Worm (Caenorhabditis elegans) whole organism, early embryonic: ENCODE results near the gene M02B1.4.
A peak's percentile ranks its signal among the peaks of the same experiment; 100 is the strongest.

Source experiments
- B0310.2 ChIP-seq: sonication (generic microtip); optimal IDR thresholded peaks from 2 replicates; lab custom pipeline; 2016; ENCODE audit warnings: mild to moderate bottlenecking, missing genetic modification characterization, missing compliant biosample characterization
- F13C5.2 ChIP-seq: sonication (generic microtip); optimal IDR thresholded peaks from 2 replicates; lab custom pipeline; 2017; ENCODE audit warnings: mild to moderate bottlenecking, missing genetic modification characterization, inconsistent platforms, missing compliant biosample characterization
- aly-1 ChIP-seq: sonication (generic microtip); optimal IDR thresholded peaks from 2 replicates; lab custom pipeline; 2016; ENCODE audit warnings: missing genetic modification characterization, missing compliant biosample characterization
- ama-1 ChIP-seq: fragments of 150-350 bp; optimal IDR thresholded peaks from 2 replicates; lab custom pipeline; 2014
- ceh-13 ChIP-seq: fragments of 200-800 bp; sonication (Bioruptor generic); optimal IDR thresholded peaks from 2 replicates; lab custom pipeline; 2018; ENCODE audit warnings: mild to moderate bottlenecking, missing genetic modification characterization, missing compliant biosample characterization
- ceh-36 ChIP-seq: sonication (generic microtip); optimal IDR thresholded peaks from 2 replicates; lab custom pipeline; 2016; ENCODE audit warnings: missing genetic modification characterization, inconsistent platforms, missing compliant biosample characterization
- ets-7 ChIP-seq: sonication (generic microtip); optimal IDR thresholded peaks from 2 replicates; lab custom pipeline; 2016; ENCODE audit warnings: missing genotype, missing genetic modification characterization, missing compliant biosample characterization
- flt-1 ChIP-seq: fragments of 200-800 bp; sonication (Bioruptor generic); IDR thresholded peaks from 2 replicates; pipeline ENCODE4 v1.3.6; 2022; ENCODE audit warnings: missing genetic modification characterization, missing compliant biosample characterization
- hmbx-1 ChIP-seq: sonication (generic microtip); optimal IDR thresholded peaks from 2 replicates; lab custom pipeline; 2016; ENCODE audit warnings: mild to moderate bottlenecking, missing genetic modification characterization, missing compliant biosample characterization
- hmg-4 ChIP-seq: fragments of 200-800 bp; sonication (Bioruptor generic); optimal IDR thresholded peaks from 2 replicates; lab custom pipeline; 2018; ENCODE audit warnings: mild to moderate bottlenecking, missing genetic modification characterization, missing compliant biosample characterization
- hnd-1 ChIP-seq: sonication (generic microtip); optimal IDR thresholded peaks from 2 replicates; lab custom pipeline; 2016; ENCODE audit warnings: missing genetic modification characterization, missing compliant biosample characterization
- pes-1 ChIP-seq: fragments of 200-800 bp; sonication (Bioruptor generic); IDR thresholded peaks from 2 replicates; pipeline ENCODE4 v1.3.6; 2022; ENCODE audit warnings: missing genetic modification reagents, missing genetic modification characterization, missing compliant biosample characterization
- scrt-1 ChIP-seq: fragments of 200-800 bp; sonication (Bioruptor generic); IDR thresholded peaks from 2 replicates; pipeline ENCODE4 v1.3.6; 2022; ENCODE audit warnings: missing genetic modification characterization, missing compliant biosample characterization
- sea-1 ChIP-seq: fragments of 200-800 bp; sonication (Bioruptor generic); conservative IDR thresholded peaks from 2 replicates; pipeline ENCODE4 v1.3.6; 2022; ENCODE audit warnings: missing genetic modification characterization, missing compliant biosample characterization
- tbx-11 ChIP-seq: fragments of 200-800 bp; sonication (Bioruptor generic); IDR thresholded peaks from 2 replicates; pipeline ENCODE4 v1.3.6; 2022; ENCODE audit warnings: missing genetic modification characterization, missing compliant biosample characterization
- tbx-37 ChIP-seq: fragments of 200-800 bp; sonication (Bioruptor generic); conservative IDR thresholded peaks from 2 replicates; pipeline ENCODE4 v1.3.6; 2022; ENCODE audit warnings: missing genetic modification reagents, missing genetic modification characterization, missing compliant biosample characterization
- tra-4 ChIP-seq: sonication (generic microtip); optimal IDR thresholded peaks from 2 replicates; lab custom pipeline; 2017; ENCODE audit warnings: missing genetic modification characterization, missing compliant biosample characterization

Gene M02B1.4

ce11 chrIV:12816636-12817035 lies 8.5 kb downstream of the M02B1.4 start:
- TF ChIP-seq hmg-4 (GFP tag; lab: Kevin White, UChicago) (no peak), F13C5.2 (no peak), tra-4 (tag; lab: Kevin White, UChicago) (no peak), ama-1 (lab: Kevin White, UChicago) (no peak), hnd-1 (tag; lab: Kevin White, UChicago) (no peak)

DNA sequence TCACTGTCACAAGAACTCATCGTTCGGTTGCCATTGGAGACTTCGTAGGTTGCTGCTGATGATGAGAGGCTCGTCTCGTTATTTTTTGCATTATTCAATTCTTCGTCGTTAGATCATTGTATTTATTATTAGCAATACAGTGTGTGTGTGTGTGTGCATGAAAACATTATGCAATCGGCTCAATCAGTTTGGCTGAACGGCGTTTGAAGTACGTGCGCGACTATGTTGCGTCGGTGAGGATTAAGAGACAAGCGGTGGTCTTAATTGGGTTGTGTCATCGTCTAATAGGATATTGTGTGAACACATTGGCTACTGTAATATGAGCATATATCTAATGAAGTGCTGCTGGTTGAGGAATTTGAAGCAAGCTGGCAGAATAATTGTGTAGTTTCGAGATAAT lies 11.3 kb downstream of the M02B1.4 start:
- TF ChIP-seq hnd-1 (tag; lab: Kevin White, UChicago): no peak
- peak; percentile 65 for TF ChIP-seq ceh-36 (tag; lab: Kevin White, UChicago)

DNA sequence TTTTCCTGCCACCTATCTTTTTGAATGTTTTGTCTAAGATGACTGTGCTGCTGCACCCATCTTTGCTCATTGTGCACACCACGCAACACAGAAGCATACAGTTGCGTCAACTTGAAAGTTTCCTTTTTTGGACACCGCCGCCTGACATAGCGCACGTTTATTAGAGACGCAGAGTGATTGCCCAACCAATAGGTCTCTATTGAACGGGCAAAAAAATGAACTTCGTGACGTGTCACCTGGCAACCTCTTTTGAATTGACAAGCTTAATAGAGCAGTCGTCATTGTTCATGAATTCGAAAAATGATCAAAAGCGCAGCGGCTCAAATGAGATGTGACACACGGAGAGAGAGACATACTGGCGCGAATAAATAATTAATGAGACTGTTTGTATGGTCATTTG lies 13.6 kb downstream of the M02B1.4 start:
- no peak for TF ChIP-seq sea-1 (GFP tag; lab: Robert Waterston, UW)
- TF ChIP-seq B0310.2 (tag; lab: Kevin White, UChicago): no peak
- no peak for TF ChIP-seq scrt-1 (GFP tag; lab: Robert Waterston, UW)
- TF ChIP-seq tra-4 (tag; lab: Kevin White, UChicago): no peak
- TF ChIP-seq F13C5.2: no peak
- TF ChIP-seq ama-1 (lab: Kevin White, UChicago): no peak
- no peak for TF ChIP-seq hnd-1 (tag; lab: Kevin White, UChicago)
- TF ChIP-seq flt-1 (GFP tag; lab: Robert Waterston, UW): no peak
- no peak for TF ChIP-seq tbx-11 (GFP tag; lab: Robert Waterston, UW)
- no peak for TF ChIP-seq ceh-13 (GFP tag; lab: Kevin White, UChicago)
- no peak for TF ChIP-seq hmbx-1
- TF ChIP-seq tbx-37: no peak
- TF ChIP-seq ets-7 (tag; lab: Kevin White, UChicago): no peak
- no peak for TF ChIP-seq hmg-4 (GFP tag; lab: Kevin White, UChicago)

ce11 chrIV:12805595-12805994 lies 19.5 kb downstream of the M02B1.4 start, which contains the start of gene F07C6.4:
TSS of gene F07C6.4 (plus strand) at chrIV:12805924.
- TF ChIP-seq hmbx-1: no peak
- TF ChIP-seq flt-1 (GFP tag; lab: Robert Waterston, UW): no peak
- no peak for TF ChIP-seq hnd-1 (tag; lab: Kevin White, UChicago)
- no peak for TF ChIP-seq pes-1 (GFP tag; lab: Robert Waterston, UW)
- TF ChIP-seq ceh-13 (GFP tag; lab: Kevin White, UChicago): no peak
- TF ChIP-seq scrt-1 (GFP tag; lab: Robert Waterston, UW): no peak
- no peak for TF ChIP-seq ets-7 (tag; lab: Kevin White, UChicago)
- TF ChIP-seq tbx-11 (GFP tag; lab: Robert Waterston, UW): no peak
- no peak for TF ChIP-seq tra-4 (tag; lab: Kevin White, UChicago)
- TF ChIP-seq ama-1 (lab: Kevin White, UChicago): no peak
- no peak for TF ChIP-seq F13C5.2
- no peak for TF ChIP-seq aly-1 (tag; lab: Kevin White, UChicago)
- no peak for TF ChIP-seq ceh-36 (tag; lab: Kevin White, UChicago)
- no peak for TF ChIP-seq B0310.2 (tag; lab: Kevin White, UChicago)
- no peak for TF ChIP-seq hmg-4 (GFP tag; lab: Kevin White, UChicago)
- no peak for TF ChIP-seq sea-1 (GFP tag; lab: Robert Waterston, UW)
- TF ChIP-seq tbx-37: no peak

DNA sequence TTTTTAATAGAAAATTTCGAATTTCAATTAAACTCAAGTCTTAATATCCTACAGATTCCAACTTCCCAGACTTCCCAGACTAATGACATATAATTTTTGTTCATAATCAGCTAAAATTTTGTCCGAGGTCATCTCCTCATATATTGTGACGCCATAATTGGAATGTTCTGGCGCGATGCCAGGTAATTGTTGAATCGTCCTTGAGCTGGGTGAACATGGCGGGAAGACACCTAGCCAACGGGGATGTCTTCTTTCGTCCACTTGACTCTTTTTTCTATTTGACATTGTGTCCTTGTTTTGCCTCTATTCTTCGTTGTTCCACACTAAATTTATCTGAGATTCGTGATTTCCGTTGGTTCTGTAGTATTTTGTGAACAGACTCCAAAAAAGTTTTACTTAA lies 28.3 kb downstream of the M02B1.4 start:
- TF ChIP-seq tbx-11 (GFP tag; lab: Robert Waterston, UW) (no peak), hmg-4 (GFP tag; lab: Kevin White, UChicago) (no peak), pes-1 (GFP tag; lab: Robert Waterston, UW) (no peak), scrt-1 (GFP tag; lab: Robert Waterston, UW) (no peak), F13C5.2 (no peak), ama-1 (lab: Kevin White, UChicago) (no peak), aly-1 (tag; lab: Kevin White, UChicago) (no peak), hmbx-1 (no peak), B0310.2 (tag; lab: Kevin White, UChicago) (no peak), sea-1 (GFP tag; lab: Robert Waterston, UW) (no peak), flt-1 (GFP tag; lab: Robert Waterston, UW) (no peak), tbx-37 (no peak), hnd-1 (tag; lab: Kevin White, UChicago) (no peak), tra-4 (tag; lab: Kevin White, UChicago) (no peak), ceh-13 (GFP tag; lab: Kevin White, UChicago) (no peak), ceh-36 (tag; lab: Kevin White, UChicago) (no peak), ets-7 (tag; lab: Kevin White, UChicago) (no peak)

- TF ChIP-seq ceh-13 (GFP tag; lab: Kevin White, UChicago) (no peak), ceh-36 (tag; lab: Kevin White, UChicago) (no peak), ets-7 (tag; lab: Kevin White, UChicago) (no peak), flt-1 (GFP tag; lab: Robert Waterston, UW) (no peak), scrt-1 (GFP tag; lab: Robert Waterston, UW) (peak; percentile 20; the same call in 1 of the 2 replicates), hmbx-1 (no peak)
Measured at ce11 chrIV:12795371-12795936, 29.7 kb downstream of the M02B1.4 start.

- no peak for TF ChIP-seq hmg-4 (GFP tag; lab: Kevin White, UChicago)
- no peak for TF ChIP-seq sea-1 (GFP tag; lab: Robert Waterston, UW)
- TF ChIP-seq F13C5.2: no peak
- no peak for TF ChIP-seq flt-1 (GFP tag; lab: Robert Waterston, UW)
- TF ChIP-seq ceh-36 (tag; lab: Kevin White, UChicago): no peak
- no peak for TF ChIP-seq ama-1 (lab: Kevin White, UChicago)
- TF ChIP-seq tra-4 (tag; lab: Kevin White, UChicago): no peak
- no peak for TF ChIP-seq hmbx-1
- no peak for TF ChIP-seq scrt-1 (GFP tag; lab: Robert Waterston, UW)
- TF ChIP-seq ets-7 (tag; lab: Kevin White, UChicago): no peak
- no peak for TF ChIP-seq hnd-1 (tag; lab: Kevin White, UChicago)
- no peak for TF ChIP-seq B0310.2 (tag; lab: Kevin White, UChicago)
- no peak for TF ChIP-seq aly-1 (tag; lab: Kevin White, UChicago)
- no peak for TF ChIP-seq pes-1 (GFP tag; lab: Robert Waterston, UW)
- no peak for TF ChIP-seq tbx-11 (GFP tag; lab: Robert Waterston, UW)
- TF ChIP-seq tbx-37: no peak
Measured at ce11 chrIV:12793621-12794020, 31.5 kb downstream of the M02B1.4 start, which contains the start of gene pin-2. TSS of gene pin-2 (plus strand) at chrIV:12793847.
